Fruit fly (Drosophila melanogaster): ENCODE data around the gene fipi.

fipi gene

DNA sequence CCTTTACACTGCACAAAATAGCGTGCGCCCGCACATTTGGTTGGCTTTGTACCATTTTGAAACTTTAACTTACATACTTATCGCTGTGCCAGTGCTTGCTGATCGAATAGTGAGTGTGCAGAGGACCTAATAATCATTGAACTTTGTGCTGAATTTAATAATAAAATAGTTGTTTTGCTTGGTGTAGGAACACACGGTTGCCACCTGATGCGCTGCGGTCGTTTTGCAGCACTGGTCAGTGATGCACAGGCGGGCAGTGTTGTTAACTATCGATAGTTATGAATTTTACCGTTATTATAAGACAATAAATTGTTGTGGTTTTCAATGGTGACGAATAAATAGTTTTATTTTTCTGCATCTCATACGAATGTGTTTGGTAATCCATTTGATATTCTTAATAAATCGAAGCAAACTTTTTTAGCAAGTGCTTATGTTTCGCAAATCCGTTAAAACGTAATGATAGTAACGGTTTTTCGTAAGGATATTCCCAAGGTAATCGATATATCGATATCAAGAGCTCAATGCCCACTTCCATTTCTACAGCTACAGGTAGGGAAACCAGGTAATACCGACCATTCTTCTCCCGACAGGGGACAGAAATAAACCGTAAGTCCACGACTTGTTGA is 44.0 kb upstream of the fipi start, which contains the start of the genes tank and CG12194 (continued):
- TF ChIP-seq BEAF-32 (GFP tag; optimal IDR thresholded peaks at IDR 0.05) (peak; percentile 91), toy (GFP tag; IDR thresholded peaks at IDR 0.05) (peak; percentile 97), Atf6 (GFP tag; IDR thresholded peaks at IDR 0.05) (peak; percentile 99), CG17328 (GFP tag; IDR thresholded peaks at IDR 0.05) (peak; percentile 100), CG15601 (tag; optimal IDR thresholded peaks at IDR 0.05) (peak; percentile 94), Xrp1 (GFP tag; IDR thresholded peaks at IDR 0.05) (peak; percentile 100), ac (GFP tag; optimal IDR thresholded peaks at IDR 0.05) (peak; percentile 95), jumu (GFP tag; optimal IDR thresholded peaks at IDR 0.05) (peak; percentile 99), grn (GFP tag; optimal IDR thresholded peaks at IDR 0.05) (peak; percentile 89), bsh (GFP tag; optimal IDR thresholded peaks at IDR 0.05) (peak; percentile 98 to 99), sob (GFP tag; IDR thresholded peaks at IDR 0.05) (peak; percentile 99), CG15269 (tag; optimal IDR thresholded peaks at IDR 0.05) (peak; percentile 98), CG31224 (GFP tag; IDR thresholded peaks at IDR 0.05) (peak; percentile 97), CG1603 (tag; optimal IDR thresholded peaks at IDR 0.05) (peak; percentile 99), cas (GFP tag; IDR thresholded peaks at IDR 0.05) (peak; percentile 98), grau (tag; optimal IDR thresholded peaks at IDR 0.05) (peak; percentile 97), CG10321 (GFP tag; IDR thresholded peaks at IDR 0.05) (peak; percentile 89), CHES-1-like (GFP tag; optimal IDR thresholded peaks at IDR 0.05) (peak; percentile 99), sens (GFP tag) (peak; percentile 100), CG11696 (GFP tag; IDR thresholded peaks at IDR 0.05) (peak; percentile 97), tx (GFP tag; optimal IDR thresholded peaks at IDR 0.05) (peak; percentile 99), CG11560 (tag; IDR thresholded peaks at IDR 0.05) (peak; percentile 93), Aef1 (GFP tag; IDR thresholded peaks at IDR 0.05) (peak; percentile 99), CG8359 (GFP tag; optimal IDR thresholded peaks at IDR 0.05; ENCODE audit: borderline replicate concordance) (peak; percentile 93), Hr51 (GFP tag; optimal IDR thresholded peaks at IDR 0.05) (peak; percentile 99), sc (optimal IDR thresholded peaks at IDR 0.05) (no peak), sc (GFP tag; optimal IDR thresholded peaks at IDR 0.05) (peak; percentile 99), CG7928 (GFP tag; optimal IDR thresholded peaks at IDR 0.05) (peak; percentile 82), CG12744 (GFP tag; optimal IDR thresholded peaks at IDR 0.05) (peak; percentile 98), zfh1 (GFP tag; IDR thresholded peaks at IDR 0.05) (peak; percentile 100), sna (GFP tag; IDR thresholded peaks at IDR 0.05; ENCODE audit: partially characterized antibody) (peak; percentile 79), Adf1 (GFP tag; IDR thresholded peaks at IDR 0.05) (peak; percentile 86), Rfx (GFP tag; IDR thresholded peaks at IDR 0.05) (peak; percentile 100), z (GFP tag; IDR thresholded peaks at IDR 0.05) (peak; percentile 86), CG7786 (GFP tag; optimal IDR thresholded peaks at IDR 0.05) (peak; percentile 99), PHDP (tag; optimal IDR thresholded peaks at IDR 0.05) (peak; percentile 99), CG2678 (tag; optimal IDR thresholded peaks at IDR 0.05) (peak; percentile 98), CG11247 (GFP tag; IDR thresholded peaks at IDR 0.05) (peak; percentile 99), amos (GFP tag; IDR thresholded peaks at IDR 0.05; ENCODE audit: partially characterized antibody) (peak; percentile 79), CG15011 (GFP tag; optimal IDR thresholded peaks at IDR 0.05) (peak; percentile 95), Dek (tag; optimal IDR thresholded peaks at IDR 0.05) (peak; percentile 97), Dip2 (GFP tag; IDR thresholded peaks at IDR 0.05) (peak; percentile 72), CG34224 (GFP tag; IDR thresholded peaks at IDR 0.05; ENCODE audit: partially characterized antibody) (peak; percentile 70), gt (GFP tag; IDR thresholded peaks at IDR 0.05) (peak; percentile 97), pan (optimal IDR thresholded peaks at IDR 0.05) (no peak), pan (GFP tag; optimal IDR thresholded peaks at IDR 0.05 in 1 of 2, IDR thresholded peaks at IDR 0.05 in 1 of 2) (peak in 1 of 2 experiments; percentile 100), fru (optimal IDR thresholded peaks at IDR 0.05) (no peak), ind (GFP tag; optimal IDR thresholded peaks at IDR 0.05) (peak; percentile 99), CG11085 (GFP tag; IDR thresholded peaks at IDR 0.05) (peak; percentile 98), CG10654 (GFP tag; optimal IDR thresholded peaks at IDR 0.05) (peak; percentile 99), Poxn (GFP tag; IDR thresholded peaks at IDR 0.05) (peak; percentile 95)
